Worm (Caenorhabditis elegans) whole organism, L2 larva: ENCODE data around the gene srx-50.

Source experiments
- R02D3.7 ChIP-seq: fragments of 150-350 bp; optimal IDR thresholded peaks from 2 replicates; lab custom pipeline; 2014; ENCODE audit warnings: missing biosample characterization, missing genetic modification characterization
- ZK546.5 ChIP-seq: sonication (generic microtip); optimal IDR thresholded peaks from 2 replicates; lab custom pipeline; 2017; ENCODE audit warnings: missing biosample characterization, missing genetic modification characterization
- egl-27 ChIP-seq: sonication (generic microtip); optimal IDR thresholded peaks from 3 replicates; lab custom pipeline; 2017; ENCODE audit warnings: missing biosample characterization, missing genetic modification reagents, missing genetic modification characterization
- nhr-11 ChIP-seq: fragments of 150-350 bp; optimal IDR thresholded peaks from 2 replicates; lab custom pipeline; 2014; ENCODE audit warnings: missing biosample characterization, missing genetic modification characterization
- nhr-12 ChIP-seq: fragments of 150-350 bp; optimal IDR thresholded peaks from 2 replicates; lab custom pipeline; 2014; ENCODE audit warnings: missing biosample characterization, missing genetic modification characterization
- unc-62 ChIP-seq: fragments of 150-350 bp; optimal IDR thresholded peaks from 2 replicates; lab custom pipeline; 2014; ENCODE audit warnings: missing biosample characterization, missing genetic modification reagents, missing genetic modification characterization
- ztf-11 ChIP-seq: sonication (generic microtip); optimal IDR thresholded peaks from 2 replicates; lab custom pipeline; 2017; ENCODE audit warnings: missing biosample characterization, missing genetic modification characterization

ce11 chrIV:7095396-7095964 is 37.7 kb downstream of the srx-50 start:
- TF ChIP-seq ZK546.5 (tag; lab: Kevin White, UChicago) = no peak
- TF ChIP-seq ztf-11 (tag; lab: Kevin White, UChicago) = no peak
- TF ChIP-seq nhr-12 (tag; lab: Kevin White, UChicago) = no peak
- no peak for TF ChIP-seq R02D3.7
- TF ChIP-seq unc-62 = no peak
- TF ChIP-seq egl-27 (tag; lab: Kevin White, UChicago) = no peak
- no peak for TF ChIP-seq nhr-11 (tag; lab: Kevin White, UChicago)
